Worm (Caenorhabditis elegans) whole organism, late embryonic: Measurements from ENCODE around the gene Y49E10.25.

Source experiments
- F13H6.1 ChIP-seq: sonication (generic microtip); optimal IDR thresholded peaks from 2 replicates; lab custom pipeline; 2016; ENCODE audit warnings: missing genetic modification characterization, missing compliant biosample characterization
- K02D7.2 ChIP-seq: sonication (generic microtip); optimal IDR thresholded peaks from 2 replicates; lab custom pipeline; 2017; ENCODE audit warnings: mild to moderate bottlenecking, missing genetic modification characterization, missing compliant biosample characterization
- T23F11.4 ChIP-seq: fragments of 200-800 bp; sonication (Bioruptor generic); optimal IDR thresholded peaks from 2 replicates; lab custom pipeline; 2018; ENCODE audit warnings: mild to moderate bottlenecking, missing genetic modification characterization, missing compliant biosample characterization
- Y22D7AL.16 ChIP-seq: sonication (generic microtip); optimal IDR thresholded peaks from 2 replicates; lab custom pipeline; 2016; ENCODE audit warnings: missing genetic modification characterization, missing compliant biosample characterization
- ahr-1 ChIP-seq: sonication (generic microtip); optimal IDR thresholded peaks from 2 replicates; lab custom pipeline; 2016; ENCODE audit warnings: missing genetic modification characterization, missing compliant biosample characterization
- ceh-14 ChIP-seq: sonication (generic microtip); optimal IDR thresholded peaks from 2 replicates; lab custom pipeline; 2016; ENCODE audit warnings: missing genotype, missing genetic modification characterization, missing compliant biosample characterization
- ceh-18 ChIP-seq: sonication (generic microtip); optimal IDR thresholded peaks from 2 replicates; lab custom pipeline; 2016; ENCODE audit warnings: missing genetic modification characterization, missing compliant biosample characterization
- ceh-19 ChIP-seq: fragments of 200-800 bp; sonication (Bioruptor generic); optimal IDR thresholded peaks from 2 replicates; lab custom pipeline; 2018; ENCODE audit warnings: mild to moderate bottlenecking, missing genetic modification characterization, missing compliant biosample characterization
- ceh-30 ChIP-seq: fragments of 150-350 bp; optimal IDR thresholded peaks from 2 replicates; lab custom pipeline; 2014; ENCODE audit warnings: missing biosample characterization, missing genetic modification characterization
- ceh-31 ChIP-seq: sonication (generic microtip); optimal IDR thresholded peaks from 2 replicates; lab custom pipeline; 2016; ENCODE audit warnings: missing genetic modification characterization, missing compliant biosample characterization
- ceh-34 ChIP-seq: sonication (generic microtip); optimal IDR thresholded peaks from 2 replicates; lab custom pipeline; 2016; ENCODE audit warnings: mild to moderate bottlenecking, missing genetic modification characterization, missing compliant biosample characterization
- ceh-45 ChIP-seq: fragments of 200-800 bp; sonication (Bioruptor generic); IDR thresholded peaks from 2 replicates; pipeline ENCODE4 v1.3.6; 2022; ENCODE audit warnings: missing genetic modification reagents, missing genetic modification characterization, missing compliant biosample characterization
- ceh-48 ChIP-seq: sonication (generic microtip); optimal IDR thresholded peaks from 2 replicates; lab custom pipeline; 2016; ENCODE audit warnings: missing genetic modification characterization, inconsistent platforms, missing compliant biosample characterization
- ceh-6 ChIP-seq: fragments of 200-800 bp; sonication (Bioruptor generic); optimal IDR thresholded peaks from 2 replicates; lab custom pipeline; 2018; ENCODE audit warnings: mild to moderate bottlenecking, missing genetic modification characterization, missing compliant biosample characterization
- ceh-9 ChIP-seq: sonication (generic microtip); optimal IDR thresholded peaks from 2 replicates; lab custom pipeline; 2016; ENCODE audit warnings: mild to moderate bottlenecking, missing genetic modification characterization, inconsistent platforms, missing compliant biosample characterization
- dve-1 ChIP-seq: sonication (generic microtip); optimal IDR thresholded peaks from 2 replicates; lab custom pipeline; 2017; ENCODE audit warnings: antibody characterized with exemption, mild to moderate bottlenecking, missing genetic modification characterization, missing compliant biosample characterization
- elt-2 ChIP-seq: sonication (generic microtip); optimal IDR thresholded peaks from 2 replicates; lab custom pipeline; 2016; ENCODE audit warnings: missing genetic modification reagents, missing genetic modification characterization, missing compliant biosample characterization
- elt-4 ChIP-seq: sonication (generic microtip); optimal IDR thresholded peaks from 2 replicates; lab custom pipeline; 2016; ENCODE audit warnings: missing genetic modification characterization, missing compliant biosample characterization
- ets-4 ChIP-seq: sonication (generic microtip); optimal IDR thresholded peaks from 2 replicates; lab custom pipeline; 2016; ENCODE audit warnings: missing genetic modification characterization, missing compliant biosample characterization
- fkh-10 ChIP-seq: fragments of 150-350 bp; optimal IDR thresholded peaks from 2 replicates; lab custom pipeline; 2014; ENCODE audit warnings: missing biosample characterization, missing genetic modification reagents, missing genetic modification characterization
- fkh-6 ChIP-seq: sonication (generic microtip); optimal IDR thresholded peaks from 2 replicates; lab custom pipeline; 2016; ENCODE audit warnings: missing genetic modification characterization, missing compliant biosample characterization
- gmeb-2 ChIP-seq: sonication (generic microtip); optimal IDR thresholded peaks from 2 replicates; lab custom pipeline; 2016; ENCODE audit warnings: missing genetic modification characterization, inconsistent platforms, missing compliant biosample characterization
- hlh-13 ChIP-seq: fragments of 200-800 bp; sonication (Bioruptor generic); optimal IDR thresholded peaks from 2 replicates; lab custom pipeline; 2018; ENCODE audit warnings: mild to moderate bottlenecking, missing genetic modification characterization, missing compliant biosample characterization
- lim-6 ChIP-seq: sonication (generic microtip); optimal IDR thresholded peaks from 2 replicates; lab custom pipeline; 2016; ENCODE audit warnings: missing genetic modification characterization, missing compliant biosample characterization
- madf-2 ChIP-seq: sonication (generic microtip); optimal IDR thresholded peaks from 2 replicates; lab custom pipeline; 2017; ENCODE audit warnings: missing genetic modification characterization, missing compliant biosample characterization
- mec-3 ChIP-seq: sonication (generic microtip); optimal IDR thresholded peaks from 2 replicates; lab custom pipeline; 2016; ENCODE audit warnings: borderline replicate concordance, missing genetic modification characterization, missing compliant biosample characterization
- nfya-1 ChIP-seq: sonication (generic microtip); optimal IDR thresholded peaks from 2 replicates; lab custom pipeline; 2017; ENCODE audit warnings: missing genetic modification characterization, mild to moderate bottlenecking, missing compliant biosample characterization, antibody characterized with exemption, moderate library complexity
- npax-4 ChIP-seq: sonication (generic microtip); optimal IDR thresholded peaks from 2 replicates; lab custom pipeline; 2016; ENCODE audit warnings: missing genetic modification characterization, missing compliant biosample characterization
- odd-2 ChIP-seq: sonication (generic microtip); optimal IDR thresholded peaks from 2 replicates; lab custom pipeline; 2017; ENCODE audit warnings: antibody characterized with exemption, mild to moderate bottlenecking, missing genetic modification characterization, missing compliant biosample characterization
- pat-9 ChIP-seq: fragments of 200-800 bp; sonication (Bioruptor generic); optimal IDR thresholded peaks from 2 replicates; lab custom pipeline; 2018; ENCODE audit warnings: mild to moderate bottlenecking, missing genetic modification characterization, moderate library complexity, missing compliant biosample characterization
- pha-2 ChIP-seq: sonication (generic microtip); optimal IDR thresholded peaks from 2 replicates; lab custom pipeline; 2017; ENCODE audit warnings: mild to moderate bottlenecking, missing genetic modification characterization, missing compliant biosample characterization
- pha-4 ChIP-seq: fragments of 150-350 bp; optimal IDR thresholded peaks from 2 replicates; lab custom pipeline; 2018; ENCODE audit warnings: missing biosample characterization, missing genetic modification reagents, missing genetic modification characterization
- pqm-1 ChIP-seq: sonication (generic microtip); optimal IDR thresholded peaks from 2 replicates; lab custom pipeline; 2016; ENCODE audit warnings: missing genetic modification characterization, missing compliant biosample characterization
- pros-1 ChIP-seq: fragments of 150-350 bp; optimal IDR thresholded peaks from 2 replicates; lab custom pipeline; 2014; ENCODE audit warnings: missing biosample characterization, missing genetic modification reagents, missing genetic modification characterization
- ref-2 ChIP-seq: sonication (generic microtip); optimal IDR thresholded peaks from 2 replicates; lab custom pipeline; 2016; ENCODE audit warnings: missing genetic modification characterization, missing compliant biosample characterization
- sdc-2 ChIP-seq: sonication (generic microtip); optimal IDR thresholded peaks from 2 replicates; lab custom pipeline; 2016; ENCODE audit warnings: missing genotype, missing genetic modification characterization, missing compliant biosample characterization
- tbx-2 ChIP-seq: sonication (generic microtip); optimal IDR thresholded peaks from 2 replicates; lab custom pipeline; 2016; ENCODE audit warnings: missing genetic modification characterization, missing compliant biosample characterization
- ttx-3 ChIP-seq: sonication (generic microtip); optimal IDR thresholded peaks from 2 replicates; lab custom pipeline; 2016; ENCODE audit warnings: missing genetic modification reagents, missing genetic modification characterization, missing compliant biosample characterization
- unc-3 ChIP-seq, 2 experiments: fragments of 200-800 bp in 1 of 2; sonication (Bioruptor generic) in 1 of 2; sonication (generic microtip) in 1 of 2; conservative IDR thresholded peaks in 1 of 2; optimal IDR thresholded peaks in 1 of 2; 2 replicates each; pipeline versions ENCODE4 v1.3.6 to Lab custom; 2016 to 2022; ENCODE audit warnings: missing compliant biosample characterization in 2 of 2, missing genetic modification characterization in 2 of 2, missing genetic modification reagents in 1 of 2
- unc-42 ChIP-seq: sonication (generic microtip); optimal IDR thresholded peaks from 2 replicates; lab custom pipeline; 2016; ENCODE audit warnings: missing genotype, missing genetic modification characterization, missing compliant biosample characterization
- unc-55 ChIP-seq: sonication (generic microtip); optimal IDR thresholded peaks from 2 replicates; lab custom pipeline; 2017; ENCODE audit warnings: missing biosample characterization, missing genetic modification reagents, missing genetic modification characterization
- unc-86 ChIP-seq: sonication (generic microtip); optimal IDR thresholded peaks from 2 replicates; lab custom pipeline; 2016; ENCODE audit warnings: missing genetic modification characterization, missing compliant biosample characterization
- ztf-16 ChIP-seq: sonication (generic microtip); optimal IDR thresholded peaks from 2 replicates; lab custom pipeline; 2017; ENCODE audit warnings: missing genetic modification characterization, missing compliant biosample characterization

Gene Y49E10.25

ce11 chrIII:12499245-12499644 lies 7.4 kb upstream of the Y49E10.25 start, which contains the start of gene sql-1:
Gene sql-1, plus strand, starts transcription at chrIII:12499557.
- TF ChIP-seq ets-4 (tag; lab: Kevin White, UChicago) (no peak), gmeb-2 (tag; lab: Kevin White, UChicago) (no peak)

ce11 chrIII:12496449-12496848 lies 4.6 kb upstream of the Y49E10.25 start, which contains the start of gene herd-1:
Gene herd-1, plus strand, starts transcription at chrIII:12496538.
- no peak for TF ChIP-seq ztf-16 (tag; lab: Kevin White, UChicago)
- no peak for TF ChIP-seq tbx-2 (tag; lab: Kevin White, UChicago)
- TF ChIP-seq Y22D7AL.16 (tag; lab: Kevin White, UChicago) = no peak
- no peak for TF ChIP-seq dve-1
- TF ChIP-seq odd-2 (tag; lab: Kevin White, UChicago) = no peak
- TF ChIP-seq unc-3 (GFP tag; conservative IDR thresholded peaks at IDR 0.05; lab: Robert Waterston, UW) = no peak
- no peak for TF ChIP-seq unc-3 (tag; optimal IDR thresholded peaks at IDR 0.05; lab: Kevin White, UChicago)
- TF ChIP-seq pqm-1 (tag; lab: Kevin White, UChicago) = no peak
- TF ChIP-seq ttx-3 (tag; lab: Kevin White, UChicago) = no peak
- no peak for TF ChIP-seq ceh-18 (tag; lab: Kevin White, UChicago)
- TF ChIP-seq hlh-13 = no peak
- no peak for TF ChIP-seq elt-2 (tag; lab: Kevin White, UChicago)
- TF ChIP-seq elt-4 (tag; lab: Kevin White, UChicago) = no peak
- no peak for TF ChIP-seq fkh-10 (GFP tag; lab: Kevin White, UChicago)
- TF ChIP-seq nfya-1 (tag; lab: Kevin White, UChicago) = no peak
- TF ChIP-seq unc-42 (tag; lab: Kevin White, UChicago) = no peak
- no peak for TF ChIP-seq T23F11.4

DNA sequence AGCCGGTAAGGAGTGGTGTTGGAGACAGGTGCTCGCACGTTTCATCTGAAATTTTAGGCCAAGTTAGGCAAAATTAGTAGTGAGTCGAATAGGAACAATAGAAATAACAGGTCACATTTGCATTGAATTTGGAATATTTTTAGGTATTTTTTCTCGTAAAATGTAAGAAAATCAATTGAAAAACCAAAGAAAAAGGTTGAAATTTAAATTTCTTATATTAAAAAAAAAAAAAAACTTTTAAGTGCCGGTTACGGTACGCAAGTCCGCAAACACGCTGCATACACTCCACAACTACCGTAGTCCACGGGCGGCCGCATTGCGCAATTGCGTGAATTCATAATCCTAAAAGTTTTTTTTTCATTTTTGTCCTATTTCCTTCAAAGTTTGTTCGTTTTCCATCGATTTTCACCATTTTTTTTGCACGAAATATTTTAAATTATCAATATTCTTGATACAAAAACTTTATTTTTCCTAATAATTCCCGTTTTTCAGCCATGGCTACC lies 3.8 kb upstream of the Y49E10.25 start, which contains the start of the genes Y111B2A.1 and Y111B2A.2:
Gene Y111B2A.1, minus strand, starts transcription at position 51 of the 503 bp plus-strand sequence.
Gene Y111B2A.2, plus strand, starts transcription at position 493 of the 503 bp plus-strand sequence.
- no peak for TF ChIP-seq pha-4 (tag; lab: Kevin White, UChicago)
- no peak for TF ChIP-seq dve-1
- no peak for TF ChIP-seq elt-4 (tag; lab: Kevin White, UChicago)
- no peak for TF ChIP-seq ceh-9 (tag; lab: Kevin White, UChicago)
- no peak for TF ChIP-seq pat-9 (tag; lab: Kevin White, UChicago)
- TF ChIP-seq lim-6 (tag; lab: Kevin White, UChicago) = no peak
- no peak for TF ChIP-seq ceh-34 (tag; lab: Kevin White, UChicago)
- no peak for TF ChIP-seq ceh-14 (tag; lab: Kevin White, UChicago)
- TF ChIP-seq ceh-30 (tag; lab: Kevin White, UChicago) = no peak
- TF ChIP-seq madf-2 = no peak
- no peak for TF ChIP-seq pqm-1 (tag; lab: Kevin White, UChicago)
- TF ChIP-seq pha-2 (tag; lab: Kevin White, UChicago) = no peak
- no peak for TF ChIP-seq ref-2 (tag; lab: Kevin White, UChicago)
- TF ChIP-seq ceh-45 (GFP tag; lab: Robert Waterston, UW) = no peak
- TF ChIP-seq fkh-10 (GFP tag; lab: Kevin White, UChicago) = no peak
- TF ChIP-seq ahr-1 (tag; lab: Kevin White, UChicago) = no peak
- TF ChIP-seq mec-3 (tag; lab: Kevin White, UChicago) = no peak
- TF ChIP-seq ttx-3 (tag; lab: Kevin White, UChicago) = no peak
- TF ChIP-seq K02D7.2 = no peak
- no peak for TF ChIP-seq F13H6.1 (tag; lab: Kevin White, UChicago)

DNA sequence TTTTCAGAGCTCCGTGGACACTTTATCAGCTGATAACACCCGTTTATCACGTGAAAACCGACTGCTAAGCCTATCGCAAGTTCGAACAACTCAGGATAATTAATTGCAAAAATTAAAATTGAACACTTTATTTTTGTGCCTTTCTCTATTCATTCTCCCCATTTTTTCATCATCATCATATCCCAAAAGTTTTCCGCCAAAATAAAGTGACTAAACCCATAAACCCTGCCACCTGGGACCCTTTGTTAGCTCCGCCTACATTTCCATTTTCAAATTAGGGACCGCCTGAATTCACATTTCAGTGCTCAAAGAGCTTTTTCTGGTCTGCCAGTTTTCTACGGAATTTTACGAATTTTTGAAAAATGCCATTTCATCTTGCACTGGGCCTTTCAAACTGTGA lies 7.5 kb downstream of the Y49E10.25 start, which contains the start of gene arrd-16:
Gene arrd-16, plus strand, starts transcription at position 301 of the 400 bp plus-strand sequence.
- TF ChIP-seq unc-86 (tag; lab: Kevin White, UChicago) (no peak), pqm-1 (tag; lab: Kevin White, UChicago) (no peak), F13H6.1 (tag; lab: Kevin White, UChicago) (no peak), unc-55 (GFP tag; lab: Kevin White, UChicago) (no peak), ceh-31 (tag; lab: Kevin White, UChicago) (no peak), ceh-19 (GFP tag; lab: Kevin White, UChicago) (no peak), sdc-2 (no peak), ceh-48 (tag; lab: Kevin White, UChicago) (no peak), pros-1 (tag; lab: Kevin White, UChicago) (no peak), odd-2 (tag; lab: Kevin White, UChicago) (no peak), ceh-6 (no peak), madf-2 (no peak), npax-4 (tag; lab: Kevin White, UChicago) (no peak), Y22D7AL.16 (tag; lab: Kevin White, UChicago) (no peak), fkh-10 (GFP tag; lab: Kevin White, UChicago) (no peak), fkh-6 (tag; lab: Kevin White, UChicago) (no peak)
